Fruit fly (Drosophila melanogaster) whole organism, larva: ENCODE results near the gene pall.

ENCODE experiments used
- noc ChIP-seq: fragments of 200-800 bp; sonication (Bioruptor generic); optimal IDR thresholded peaks from 3 replicates; lab custom pipeline; 2019; ENCODE audit warnings: missing biosample characterization, mild to moderate bottlenecking, missing genetic modification characterization, moderate library complexity

The pall gene

DNA sequence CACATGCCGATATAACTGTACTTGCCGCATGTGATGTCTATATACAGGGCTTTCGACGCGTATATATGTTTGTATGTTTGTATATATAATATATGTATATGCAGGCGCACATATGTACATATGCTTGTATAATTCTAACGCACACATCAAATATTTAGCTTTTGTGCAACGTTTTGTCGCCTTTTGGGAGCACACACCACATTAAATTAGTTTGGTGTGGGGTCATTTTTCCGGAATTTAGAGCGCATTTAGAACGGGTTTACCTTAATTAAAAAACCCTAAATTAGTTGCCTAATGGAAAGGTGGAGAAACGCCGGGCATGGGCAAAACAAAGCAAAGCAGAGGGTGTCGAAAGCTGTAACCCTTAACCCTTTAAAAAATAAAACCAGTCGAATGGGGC is 20.3 kb downstream of the pall start:
- TF ChIP-seq noc, result no peak

dm6 chr3L:9466595-9466994 is 21.0 kb downstream of the pall start:
- TF ChIP-seq noc, result peak; percentile 1

- TF ChIP-seq noc, result no peak
These were observed 21.8 kb downstream of the pall start for dm6 chr3L:9465652-9466244.

dm6 chr3L:9462794-9463193 is 24.8 kb downstream of the pall start:
- TF ChIP-seq noc, result no peak

- peak; percentile 85 for TF ChIP-seq noc
These were observed 25.3 kb downstream of the pall start for dm6 chr3L:9462247-9462769.

- no peak for TF ChIP-seq noc
These were observed 25.8 kb downstream of the pall start for dm6 chr3L:9461670-9462246.

- peak; percentile 67 for TF ChIP-seq noc
These were observed 26.7 kb downstream of the pall start, which contains the start of the genes CG3434 and CG44838 for dm6 chr3L:9460775-9461491. TSS of gene CG3434 (minus strand) at chr3L:9460799. TSS of gene CG44838 (plus strand) at chr3L:9461050.

- TF ChIP-seq noc, result peak; percentile 99
These were observed 29.9 kb downstream of the pall start, which contains the start of gene CG3437 for dm6 chr3L:9457619-9458092. TSS of gene CG3437 (minus strand) at chr3L:9457669.

dm6 chr3L:9456389-9456788 is 31.2 kb downstream of the pall start:
- TF ChIP-seq noc, result no peak

dm6 chr3L:9455819-9456388 is 31.7 kb downstream of the pall start, which contains the start of the genes phol and CG3552:
TSS of gene phol (minus strand) at chr3L:9456281.
TSS of gene CG3552 (plus strand) at chr3L:9456318.
- TF ChIP-seq noc, result no peak

DNA sequence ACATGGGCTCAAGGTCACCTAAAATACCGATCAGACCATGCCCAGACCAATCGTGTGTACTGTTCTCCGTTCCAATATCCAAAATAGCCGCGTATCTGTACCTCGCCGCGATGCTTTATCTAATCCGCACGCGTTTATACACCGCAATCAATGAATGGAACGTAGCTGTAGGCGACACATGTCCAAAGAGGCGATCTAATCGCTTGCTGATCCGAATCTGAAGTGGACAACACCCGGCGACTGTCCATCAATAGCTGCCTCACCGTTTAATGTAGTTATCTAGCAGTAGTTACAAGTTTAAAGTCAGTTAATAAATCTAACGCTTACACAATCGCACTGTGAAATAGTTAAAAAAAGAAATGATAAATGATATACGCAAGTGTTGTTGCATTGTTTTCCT is 35.2 kb downstream of the pall start:
- TF ChIP-seq noc, result no peak

DNA sequence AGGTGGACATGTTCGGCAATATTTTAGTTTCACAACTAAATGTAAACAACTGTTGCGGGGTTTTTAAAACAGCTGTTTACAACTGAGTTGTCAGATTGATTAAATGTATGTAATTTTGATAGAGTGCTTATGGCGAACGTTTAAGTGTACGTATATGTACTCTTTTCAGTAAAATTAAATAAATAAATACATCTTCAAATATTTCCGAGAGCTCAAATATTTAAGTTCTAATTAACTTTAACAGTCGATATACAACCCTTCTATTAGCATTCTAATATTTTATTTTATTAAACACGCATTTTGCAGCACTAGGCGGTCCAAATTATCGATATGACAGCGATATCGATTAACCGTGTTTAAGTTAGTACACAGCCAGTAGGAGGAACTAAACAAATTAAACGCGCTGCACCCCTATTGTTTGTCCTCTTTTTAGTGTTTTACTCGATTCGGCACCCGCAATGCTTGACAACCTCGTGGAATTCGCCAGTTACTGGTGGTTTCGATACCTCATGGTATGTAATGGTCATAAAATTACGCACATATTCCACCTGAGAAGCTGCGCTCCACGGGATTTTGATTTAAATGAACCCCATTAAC is 36.0 kb downstream of the pall start, which contains the start of the genes CG3448 and ghi:
Gene CG3448, minus strand, starts transcription at position 51 of the 597 bp plus-strand sequence.
Gene ghi, plus strand, starts transcription at position 355 of the 597 bp plus-strand sequence.
- peak; percentile 56 for TF ChIP-seq noc

DNA sequence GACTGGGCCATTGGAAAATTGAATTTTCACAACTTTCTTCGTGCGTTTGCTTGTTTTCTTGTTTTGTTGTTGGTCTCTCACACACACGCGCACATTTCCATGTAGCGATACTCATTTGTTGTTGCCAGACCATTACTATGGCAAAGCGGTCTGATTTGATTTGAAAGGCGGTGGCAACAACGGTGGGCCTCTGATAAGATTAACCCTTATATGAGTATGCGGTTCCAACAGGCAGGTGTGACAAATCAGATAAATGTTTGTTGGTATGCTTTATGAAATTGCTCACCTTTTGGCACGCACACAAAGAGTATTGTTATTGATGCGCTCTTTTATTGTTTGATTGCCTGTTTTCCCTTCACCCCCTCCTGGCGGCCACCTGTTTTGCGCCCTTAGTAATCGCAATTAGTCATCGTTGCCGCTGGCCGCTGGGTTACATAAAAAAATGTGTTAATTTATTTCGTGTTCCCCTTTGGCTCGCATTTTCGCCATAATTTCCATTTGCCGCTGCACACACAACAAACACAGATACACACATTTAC is 40.3 kb downstream of the pall start:
- peak; percentile 64 for TF ChIP-seq noc

dm6 chr3L:9446731-9447238 is 40.8 kb downstream of the pall start, which contains the start of gene CG3529:
TSS of gene CG3529 (plus strand) at chr3L:9446864.
- TF ChIP-seq noc, result peak; percentile 11

dm6 chr3L:9442625-9443282 is 44.8 kb downstream of the pall start, which contains the start of gene Srg3:
TSS of gene Srg3 (plus strand) at chr3L:9443232.
- TF ChIP-seq noc, result no peak
